Worm (Caenorhabditis elegans) whole organism, L2 larva: ENCODE data around the gene srh-222.

Source experiments
- blmp-1 ChIP-seq: sonication (generic microtip); optimal IDR thresholded peaks from 2 replicates; lab custom pipeline; 2017; ENCODE audit warnings: missing genetic modification characterization, mild to moderate bottlenecking, missing compliant biosample characterization, antibody characterized with exemption, moderate library complexity; ENCODE audit not compliant: insufficient read depth
- ceh-16 ChIP-seq: fragments of 150-350 bp; optimal IDR thresholded peaks from 2 replicates; lab custom pipeline; 2014; ENCODE audit warnings: missing biosample characterization, missing genetic modification characterization
- dmd-4 ChIP-seq: sonication (generic microtip); optimal IDR thresholded peaks from 2 replicates; lab custom pipeline; 2017; ENCODE audit warnings: missing biosample characterization, missing genetic modification characterization
- fos-1 ChIP-seq: fragments of 150-350 bp; optimal IDR thresholded peaks from 2 replicates; lab custom pipeline; 2014; ENCODE audit warnings: missing biosample characterization, missing genetic modification characterization
- lin-11 ChIP-seq: fragments of 150-350 bp; sonication (generic microtip); optimal IDR thresholded peaks from 2 replicates; lab custom pipeline; 2014; ENCODE audit warnings: missing biosample characterization, missing genetic modification characterization, inconsistent platforms, mixed read lengths
- mdl-1 ChIP-seq, 2 experiments: fragments of 150-350 bp in 1 of 2; sonication (generic microtip) in 1 of 2; optimal IDR thresholded peaks; 2 replicates each; lab custom pipeline; 2017; ENCODE audit warnings: missing biosample characterization in 2 of 2, missing genetic modification characterization in 2 of 2
- nhr-12 ChIP-seq: fragments of 150-350 bp; optimal IDR thresholded peaks from 2 replicates; lab custom pipeline; 2014; ENCODE audit warnings: missing biosample characterization, missing genetic modification characterization
- nhr-25 ChIP-seq: fragments of 150-350 bp; sonication (generic microtip); optimal IDR thresholded peaks from 3 replicates; lab custom pipeline; 2014; ENCODE audit warnings: missing biosample characterization, missing genetic modification characterization
- nhr-77 ChIP-seq: fragments of 150-350 bp; optimal IDR thresholded peaks from 2 replicates; lab custom pipeline; 2014; ENCODE audit warnings: missing biosample characterization, missing genetic modification characterization
- skn-1 ChIP-seq: sonication (generic microtip); optimal IDR thresholded peaks from 2 replicates; lab custom pipeline; 2017; ENCODE audit warnings: missing biosample characterization, missing genetic modification characterization
- snpc-4 ChIP-seq: fragments of 150-350 bp; optimal IDR thresholded peaks from 2 replicates; lab custom pipeline; 2014; ENCODE audit warnings: missing biosample characterization, missing genetic modification characterization
- unc-55 ChIP-seq: fragments of 150-350 bp; sonication (generic microtip); optimal IDR thresholded peaks from 3 replicates; lab custom pipeline; 2014; ENCODE audit warnings: missing biosample characterization, missing genetic modification reagents, missing genetic modification characterization
- unc-62 ChIP-seq: fragments of 150-350 bp; optimal IDR thresholded peaks from 2 replicates; lab custom pipeline; 2014; ENCODE audit warnings: missing biosample characterization, missing genetic modification reagents, missing genetic modification characterization

- no peak for TF ChIP-seq nhr-12 (tag; lab: Kevin White, UChicago)
- TF ChIP-seq snpc-4 (tag; lab: Kevin White, UChicago), result no peak
- TF ChIP-seq nhr-77 (tag; lab: Kevin White, UChicago), result no peak
- no peak for TF ChIP-seq lin-11
- TF ChIP-seq skn-1, result no peak
- TF ChIP-seq ceh-16 (tag; lab: Kevin White, UChicago), result no peak
- TF ChIP-seq mdl-1 (tag; optimal IDR thresholded peaks at IDR 0.05; lab: Kevin White, UChicago), result no peak
- no peak for TF ChIP-seq blmp-1
- no peak for TF ChIP-seq nhr-25 (tag; lab: Kevin White, UChicago)
- no peak for TF ChIP-seq fos-1 (tag; lab: Kevin White, UChicago)
- TF ChIP-seq dmd-4 (tag; lab: Kevin White, UChicago), result no peak
- TF ChIP-seq unc-62 (GFP tag; lab: Kevin White, UChicago), result no peak
- no peak for TF ChIP-seq unc-55
Observed at ce11 chrIV:4004221-4004620, 24.6 kb downstream of the srh-222 start.
